Worm (Caenorhabditis elegans): ENCODE measurements around the gene acs-10.
"Not testable (repeated sequence)": the region's sequence is repeated elsewhere in the genome, so short reads cannot be mapped to it uniquely, and the experiment has no call there.

Gene acs-10

DNA sequence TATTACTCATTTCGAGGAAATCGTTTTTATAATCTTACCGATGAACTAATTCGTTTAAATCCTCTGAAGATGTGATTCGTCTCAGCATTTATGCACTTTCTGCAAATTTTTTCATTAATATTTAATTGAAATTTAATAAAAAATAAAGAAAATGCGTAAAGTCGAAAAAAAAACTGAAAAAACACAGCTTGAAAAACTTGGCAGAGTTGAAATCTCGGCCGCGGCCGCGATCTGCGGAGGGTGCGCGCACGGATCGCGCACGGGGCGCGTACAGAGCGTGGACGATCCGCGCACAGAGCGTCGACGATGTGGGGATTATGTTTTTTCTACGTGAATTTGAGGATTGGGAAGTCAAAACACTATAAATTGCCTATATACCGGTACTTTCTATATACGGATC is 8.5 kb upstream of the acs-10 start, which contains the start of gene AH10.4:
Gene AH10.4 (minus strand): TSS at position 101 of the 400 bp plus-strand sequence.
- TF ChIP-seq unc-62 (GFP tag; optimal IDR thresholded peaks at IDR 0.05) = not testable (repeated sequence)

DNA sequence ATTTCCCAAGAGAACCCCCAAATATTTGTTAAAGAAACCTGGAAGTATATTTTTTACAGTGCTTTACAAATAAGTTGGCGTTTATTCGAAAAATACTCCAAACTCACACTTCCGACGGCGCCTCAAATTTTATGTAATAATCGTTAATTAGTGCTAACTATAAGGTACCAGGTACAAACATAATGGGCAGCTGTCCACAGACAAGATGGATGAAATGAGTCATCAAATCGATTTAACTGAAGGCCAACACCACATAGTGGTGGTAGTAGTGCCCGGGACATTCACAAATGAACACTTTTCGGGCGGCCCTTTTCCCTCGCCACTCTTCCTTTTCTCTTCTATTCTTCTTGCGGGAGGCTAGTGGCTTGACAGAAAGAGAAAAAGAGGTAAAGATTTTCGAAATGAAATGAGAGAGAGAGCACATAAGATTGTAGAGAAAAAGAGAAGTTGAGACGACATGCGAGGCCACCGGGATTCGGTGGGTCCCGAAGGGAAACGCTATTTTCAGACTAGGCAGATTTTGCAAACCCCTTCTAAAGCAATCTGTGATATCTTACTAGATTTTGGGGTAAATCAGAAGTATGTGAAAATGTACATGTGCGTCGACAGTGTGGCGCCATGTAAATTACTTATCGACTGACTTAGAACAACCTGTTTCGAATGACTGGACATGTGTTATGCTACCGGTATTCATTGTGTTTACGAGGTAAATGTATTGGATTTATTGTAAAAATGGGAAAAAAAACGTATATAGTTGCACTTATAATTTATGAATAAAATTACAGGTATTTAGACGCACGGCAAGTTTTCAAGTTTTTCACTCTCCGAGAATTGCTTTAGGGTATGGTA is 6.8 kb upstream of the acs-10 start:
- TF ChIP-seq unc-62 (GFP tag; optimal IDR thresholded peaks at IDR 0.05) = no peak

DNA sequence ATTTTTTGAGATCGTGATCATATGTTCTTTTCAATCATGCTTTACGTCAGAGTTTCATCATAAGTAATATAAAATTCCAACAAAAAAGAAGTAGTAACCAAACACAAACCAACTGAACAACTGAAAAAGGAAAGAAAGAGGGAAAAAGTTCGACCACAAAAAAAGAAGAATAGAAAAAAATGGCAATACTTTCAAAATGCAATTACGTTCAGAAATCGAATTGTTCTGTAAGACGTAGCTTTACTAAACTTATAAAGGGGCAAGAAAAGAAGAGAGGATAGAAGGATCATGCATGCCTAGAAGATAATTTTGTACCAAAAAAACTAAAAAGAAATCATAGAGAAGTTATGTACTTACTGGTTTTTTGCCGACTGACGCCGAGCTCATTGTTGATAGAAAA is 5.6 kb upstream of the acs-10 start:
- no peak for TF ChIP-seq unc-62 (GFP tag; optimal IDR thresholded peaks at IDR 0.05)

DNA sequence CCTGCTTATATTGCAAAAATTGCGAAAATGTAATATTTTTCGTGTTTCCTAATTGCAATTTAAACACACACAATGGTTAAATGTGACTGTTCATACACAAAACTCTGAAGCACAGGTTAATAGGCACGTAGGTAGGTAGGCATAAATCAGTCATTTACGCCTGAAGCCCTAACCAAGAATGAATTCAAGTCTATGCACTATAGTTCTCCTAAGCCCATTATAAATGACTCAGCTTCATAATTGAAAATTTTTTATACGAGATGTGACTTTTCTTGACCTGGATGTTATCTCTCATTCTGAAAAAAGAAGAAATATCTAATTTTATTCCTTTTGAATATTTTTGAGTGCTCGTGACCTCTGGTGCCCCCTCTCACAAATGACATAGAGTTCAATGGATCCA is 4.5 kb upstream of the acs-10 start:
- no peak for TF ChIP-seq unc-62 (GFP tag; optimal IDR thresholded peaks at IDR 0.05)

DNA sequence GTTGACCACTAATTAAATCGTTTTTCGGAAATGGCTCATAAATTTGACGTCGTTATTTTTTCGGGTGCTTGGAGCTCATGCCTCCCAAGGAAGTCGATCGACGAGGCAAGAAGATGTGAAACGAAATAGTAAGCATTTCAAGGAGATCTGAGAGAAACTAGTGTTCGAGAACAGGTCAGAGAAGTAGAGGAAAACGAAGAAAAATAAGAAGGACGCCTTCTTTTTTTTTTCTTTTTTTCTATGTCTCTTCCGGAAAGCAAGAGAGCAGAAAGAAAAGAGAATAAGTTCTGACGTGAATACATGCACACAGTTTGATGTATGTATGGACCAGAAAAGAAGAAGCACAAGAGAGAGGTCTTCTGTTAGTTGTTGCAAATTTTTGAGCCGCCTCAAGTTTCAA is 2.7 kb upstream of the acs-10 start:
- no peak for TF ChIP-seq unc-62 (GFP tag; optimal IDR thresholded peaks at IDR 0.05)

DNA sequence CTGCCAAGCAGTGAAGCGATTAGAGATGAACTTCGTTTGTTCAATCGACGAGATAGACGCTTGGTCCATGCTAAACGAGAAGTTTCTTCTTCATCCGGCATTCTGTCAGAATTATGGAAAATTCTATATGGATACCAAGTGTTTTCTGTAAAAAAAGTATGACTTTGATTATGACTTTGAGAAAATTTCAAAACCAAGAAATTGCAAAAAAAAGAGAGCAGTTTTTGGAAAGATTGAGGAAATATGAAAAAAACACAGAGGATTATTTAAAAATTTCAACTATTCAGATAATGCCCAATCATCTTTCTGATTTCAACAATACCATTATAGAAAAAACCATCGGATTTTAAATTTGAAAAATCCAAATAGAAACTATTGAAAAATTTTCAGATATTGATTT is 1.0 kb upstream of the acs-10 start, which contains the start of gene par-1:
Gene par-1 (minus strand): TSS at position 101 of the 400 bp plus-strand sequence.
- TF ChIP-seq unc-62 (GFP tag; optimal IDR thresholded peaks at IDR 0.05) = no peak

DNA sequence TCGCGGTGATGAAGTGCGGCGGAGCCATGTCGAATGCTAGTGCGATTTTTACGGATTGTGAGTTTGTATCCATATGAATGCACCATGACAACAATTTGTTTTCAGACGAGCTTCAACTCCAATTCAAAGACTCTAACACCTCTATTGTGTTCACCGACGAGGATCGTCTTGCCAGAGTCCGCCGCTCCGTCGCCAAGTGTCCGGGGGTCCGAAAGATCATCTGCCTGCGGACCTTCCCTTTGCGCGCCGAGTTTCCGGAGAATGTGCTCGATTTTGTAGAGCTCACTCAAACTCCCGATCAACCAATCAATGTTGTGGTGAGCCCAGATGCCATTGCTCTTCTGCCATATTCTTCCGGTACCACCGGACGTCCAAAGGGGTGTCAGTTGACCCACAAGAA is 815 bp downstream of the acs-10 start:
- TF ChIP-seq unc-62 (GFP tag; optimal IDR thresholded peaks at IDR 0.05) = no peak

DNA sequence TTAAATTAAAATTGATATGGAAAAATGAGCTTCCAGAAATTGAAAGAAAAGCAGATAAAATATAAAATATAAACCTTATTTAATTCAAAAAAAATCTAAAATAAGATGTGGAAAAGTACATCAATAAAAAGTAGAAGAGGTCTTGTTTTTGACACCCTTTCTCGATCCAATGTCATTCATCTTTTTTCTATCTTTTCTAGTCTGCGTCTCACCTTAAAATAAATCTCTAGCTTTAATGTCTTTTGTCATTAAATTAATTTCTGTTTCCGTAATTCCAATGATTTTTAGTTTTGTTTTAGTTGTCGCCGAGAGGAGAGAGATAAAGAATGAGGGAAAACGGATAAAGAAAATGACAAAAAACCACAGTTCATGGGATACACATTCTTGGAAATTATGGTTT is 2.8 kb downstream of the acs-10 start:
- no peak for TF ChIP-seq unc-62 (GFP tag; optimal IDR thresholded peaks at IDR 0.05)

DNA sequence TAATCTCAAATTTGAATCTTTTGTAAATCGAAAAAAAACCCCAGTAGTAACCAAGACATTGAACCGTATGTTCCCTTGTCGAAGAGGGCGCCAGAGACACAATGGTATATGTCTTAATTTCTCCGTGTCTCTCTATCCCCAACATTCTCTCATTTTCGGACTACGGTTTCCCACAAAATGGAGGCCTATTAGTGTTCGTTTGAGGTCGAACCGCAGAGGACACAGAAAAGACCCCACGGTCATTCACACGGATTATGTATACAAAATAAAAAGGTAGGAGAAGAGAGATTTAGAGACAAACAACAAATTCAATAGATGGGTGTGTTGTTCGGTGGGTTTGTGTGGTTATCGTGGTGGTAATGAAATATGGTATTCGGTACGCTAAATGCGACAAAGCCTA is 4.7 kb downstream of the acs-10 start:
- no peak for TF ChIP-seq unc-62 (GFP tag; optimal IDR thresholded peaks at IDR 0.05)

DNA sequence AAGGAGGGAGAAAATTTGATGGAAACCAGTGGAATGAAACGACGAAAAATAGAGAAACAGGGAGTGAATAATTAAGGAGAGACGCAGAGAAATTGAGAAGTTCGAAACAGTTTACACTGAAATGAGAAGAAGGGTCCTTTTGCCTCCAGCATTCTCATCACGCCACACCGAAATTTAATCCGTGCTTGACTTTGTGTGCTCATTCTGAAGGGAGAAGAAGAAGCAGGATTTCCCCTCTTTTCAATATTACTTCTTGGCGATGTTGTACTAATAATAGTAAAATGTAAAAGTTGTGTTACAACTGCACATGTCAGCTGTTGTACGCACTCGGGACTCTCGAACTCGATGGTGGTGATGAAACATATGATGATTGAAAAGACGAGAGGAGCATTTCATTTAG is 7.3 kb downstream of the acs-10 start:
- no peak for TF ChIP-seq unc-62 (GFP tag; optimal IDR thresholded peaks at IDR 0.05)

DNA sequence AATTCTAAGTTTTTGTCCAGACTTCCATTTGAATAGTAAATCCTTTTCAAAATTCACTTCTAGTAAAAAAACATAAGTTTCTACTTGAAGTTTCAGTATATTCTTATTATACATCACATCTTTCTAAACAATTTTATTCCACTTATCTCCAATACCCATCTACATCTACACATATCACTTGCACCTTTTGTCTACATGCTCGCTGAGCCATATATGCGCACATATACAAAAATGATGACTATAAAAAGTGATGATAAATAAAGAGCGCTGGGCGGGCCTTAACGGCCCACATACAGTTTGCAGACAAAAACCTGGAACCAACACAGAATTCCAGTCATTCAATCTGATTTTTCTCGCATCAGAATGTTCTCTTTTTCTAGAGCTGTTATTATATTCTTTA is 10.2 kb downstream of the acs-10 start, which contains the start of gene AH10.2:
Gene AH10.2 (plus strand): TSS at position 301 of the 400 bp plus-strand sequence.
- no peak for TF ChIP-seq unc-62 (GFP tag; optimal IDR thresholded peaks at IDR 0.05)

DNA sequence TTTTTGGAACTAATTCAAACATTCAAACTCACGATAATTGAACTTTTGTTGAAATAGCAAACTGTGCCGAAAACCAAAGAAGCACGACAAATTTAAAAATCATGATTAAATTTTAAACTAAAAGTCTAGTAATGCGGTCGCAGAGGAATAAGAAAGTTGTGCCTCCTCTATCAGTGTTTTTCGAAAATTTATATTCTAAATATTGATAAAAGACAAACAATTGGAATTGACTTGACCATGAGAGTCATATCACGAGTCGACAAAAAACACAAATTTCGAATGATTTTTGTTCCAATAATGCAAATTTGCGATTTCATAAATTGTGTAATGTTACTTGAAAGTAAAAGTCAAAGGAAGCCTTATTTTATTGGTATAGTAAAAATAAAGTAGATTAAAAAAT is 14.4 kb downstream of the acs-10 start, which contains the start of gene cest-1.2:
Gene cest-1.2 (minus strand): TSS at position 165 of the 400 bp plus-strand sequence.
- no peak for TF ChIP-seq unc-62 (GFP tag; optimal IDR thresholded peaks at IDR 0.05)

DNA sequence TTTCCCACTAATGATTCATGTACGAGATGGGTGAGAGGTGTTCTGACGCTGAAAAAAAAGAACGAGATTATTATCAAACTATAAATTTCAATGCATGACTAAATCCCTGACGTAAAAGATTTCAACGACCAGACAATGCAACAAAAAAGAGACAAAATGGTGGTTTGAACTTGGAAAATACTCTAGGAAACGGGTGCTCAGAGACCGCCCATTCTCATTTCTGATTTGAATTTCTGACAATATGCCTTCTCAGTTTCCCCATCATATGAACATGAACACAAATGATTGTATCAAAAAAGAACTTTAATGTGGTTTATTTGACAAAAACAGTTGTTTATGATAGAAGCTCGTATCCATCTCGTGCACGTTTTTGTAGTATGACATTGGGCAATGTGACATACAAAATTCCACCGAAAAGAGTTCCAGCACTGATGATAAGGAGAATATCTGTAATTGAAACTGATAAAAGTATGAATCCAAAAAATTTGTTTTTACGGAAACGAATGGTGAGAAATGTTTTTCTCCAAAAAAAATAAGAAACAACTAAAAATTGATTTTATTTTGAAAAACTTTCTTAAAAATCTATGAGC is 16.8 kb downstream of the acs-10 start, which contains the start of gene srd-26:
Gene srd-26 (minus strand): TSS at position 51 of the 590 bp plus-strand sequence.
- TF ChIP-seq unc-62 (GFP tag; optimal IDR thresholded peaks at IDR 0.05) = no peak

DNA sequence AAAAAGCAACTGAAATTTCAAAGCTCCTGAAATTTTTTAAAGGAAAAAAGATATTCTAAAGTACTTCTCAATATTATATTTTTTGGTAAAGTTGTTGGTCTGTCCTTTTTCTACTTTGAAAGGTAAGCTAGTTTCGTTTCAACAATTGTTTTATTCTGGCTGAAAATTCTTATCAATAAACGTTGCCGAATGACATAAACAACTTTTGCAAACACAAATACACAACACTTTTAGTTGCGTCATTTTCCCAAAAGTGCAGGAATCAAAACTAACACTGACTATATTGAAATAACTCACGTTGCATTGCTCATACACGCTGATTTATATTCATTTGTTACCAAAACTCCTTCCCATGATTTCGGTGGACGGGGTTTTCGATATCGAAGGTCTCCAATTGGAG is 19.4 kb downstream of the acs-10 start:
- TF ChIP-seq unc-62 (GFP tag; optimal IDR thresholded peaks at IDR 0.05) = no peak

DNA sequence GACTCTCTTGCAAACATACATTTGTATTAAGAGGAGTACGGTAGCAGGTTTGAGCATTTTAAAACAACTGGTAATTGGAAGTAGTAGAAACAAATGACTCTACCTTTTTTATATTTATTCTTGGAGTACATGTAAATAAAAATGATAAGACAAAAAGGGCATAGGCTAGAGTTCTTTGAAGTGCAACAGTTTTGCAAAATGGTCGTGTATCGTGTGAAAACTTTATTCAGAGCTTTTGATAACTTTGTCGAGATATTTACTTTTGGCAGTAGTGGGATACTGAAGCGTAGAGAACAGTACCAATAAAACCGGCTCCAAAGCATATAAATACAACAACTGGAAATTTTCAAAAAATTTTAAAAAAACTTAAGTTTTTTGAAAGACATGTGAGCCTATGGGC is 20.3 kb downstream of the acs-10 start, which contains the start of gene cest-1.1:
Gene cest-1.1 (minus strand): TSS at position 101 of the 400 bp plus-strand sequence.
- TF ChIP-seq unc-62 (GFP tag; optimal IDR thresholded peaks at IDR 0.05) = no peak

DNA sequence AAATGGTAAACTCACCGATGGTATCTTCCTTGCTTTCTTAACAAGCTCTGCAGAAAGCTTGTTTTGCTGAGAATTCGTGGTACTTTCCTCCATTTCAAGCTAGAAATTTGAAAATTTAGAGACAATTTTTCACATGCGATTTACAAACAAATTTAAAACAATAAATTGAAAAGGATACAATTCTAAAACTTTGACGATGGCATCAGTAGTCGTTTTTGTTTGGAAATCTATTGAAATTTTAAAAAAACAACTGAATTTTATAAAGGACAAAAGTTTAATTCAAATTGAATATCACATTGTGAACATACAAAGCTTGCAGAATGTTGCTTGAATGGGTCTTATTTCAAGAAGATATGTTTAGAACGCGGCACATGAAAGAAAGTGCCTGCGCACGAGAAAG is 21.3 kb downstream of the acs-10 start, which contains the start of gene ocam-1:
Gene ocam-1 (minus strand): TSS at position 101 of the 400 bp plus-strand sequence.
- TF ChIP-seq unc-62 (GFP tag; optimal IDR thresholded peaks at IDR 0.05) = no peak

DNA sequence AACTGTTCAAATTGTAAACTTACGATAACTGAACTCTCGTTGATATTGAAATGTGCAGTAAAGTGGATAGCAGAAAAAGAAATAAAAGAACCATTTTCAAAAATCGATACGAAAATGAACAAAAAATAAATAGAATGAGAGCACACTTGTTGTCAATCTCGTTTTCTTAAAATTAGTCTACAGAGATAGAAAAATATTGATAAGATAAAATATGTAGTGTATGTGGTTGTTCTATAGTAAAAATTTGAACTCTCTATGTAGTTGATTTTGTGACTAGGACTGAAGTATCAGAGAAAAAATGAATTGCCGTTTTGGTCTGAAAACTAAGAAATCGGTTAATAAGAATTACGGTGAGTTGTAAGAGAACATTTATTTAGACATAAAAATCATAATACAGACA is 25.0 kb downstream of the acs-10 start, which contains the start of gene cest-2.1:
Gene cest-2.1 (minus strand): TSS at position 198 of the 400 bp plus-strand sequence.
- no peak for TF ChIP-seq unc-62 (GFP tag; optimal IDR thresholded peaks at IDR 0.05)

All from whole organism, dauer.